Fruit fly (Drosophila melanogaster) whole organism, embryonic: ENCODE data around the gene Mnn1.

Experiments
- Abd-B ChIP-seq: fragments of 200-800 bp; sonication (Bioruptor generic); optimal IDR thresholded peaks from 2 replicates; lab custom pipeline; 2018; ENCODE audit warnings: missing biosample characterization, mild to moderate bottlenecking, missing genetic modification characterization, moderate library complexity
- Antp ChIP-seq: fragments of 200-800 bp; sonication (Bioruptor generic); optimal IDR thresholded peaks from 3 replicates; lab custom pipeline; 2016; ENCODE audit warnings: missing biosample characterization, missing genetic modification characterization
- BtbVII ChIP-seq: fragments of 200-800 bp; sonication (Bioruptor generic); optimal IDR thresholded peaks from 3 replicates; lab custom pipeline; 2017; ENCODE audit warnings: missing biosample characterization, mild to moderate bottlenecking, missing genetic modification characterization
- CG10274 ChIP-seq: fragments of 200-800 bp; sonication (Bioruptor generic); optimal IDR thresholded peaks from 3 replicates; lab custom pipeline; 2017; ENCODE audit warnings: missing biosample characterization, mild to moderate bottlenecking, missing genetic modification characterization
- CG11085 ChIP-seq: fragments of 200-800 bp; sonication (Bioruptor generic); IDR thresholded peaks from 2 replicates; pipeline ENCODE4 v1.3.6; 2022; ENCODE audit warnings: missing biosample characterization, missing genetic modification characterization
- CG11398 ChIP-seq: fragments of 200-800 bp; sonication (Bioruptor generic); optimal IDR thresholded peaks from 2 replicates; lab custom pipeline; 2016; ENCODE audit warnings: missing biosample characterization, missing genetic modification characterization
- CG11723 ChIP-seq: fragments of 200-800 bp; sonication (Bioruptor generic); optimal IDR thresholded peaks from 2 replicates; lab custom pipeline; 2017; ENCODE audit warnings: missing biosample characterization, mild to moderate bottlenecking, missing genetic modification characterization
- CG12155 ChIP-seq: fragments of 200-800 bp; sonication (Bioruptor generic); optimal IDR thresholded peaks from 3 replicates; lab custom pipeline; 2016; ENCODE audit warnings: missing biosample characterization, missing genetic modification characterization
- CG14860 ChIP-seq: fragments of 200-800 bp; sonication (Bioruptor generic); IDR thresholded peaks from 3 replicates; pipeline ENCODE4 v1.3.6; 2022; ENCODE audit warnings: missing biosample characterization, missing genetic modification characterization; ENCODE audit not compliant: partially characterized antibody
- CG15479 ChIP-seq: fragments of 200-800 bp; sonication (Bioruptor generic); optimal IDR thresholded peaks from 3 replicates; lab custom pipeline; 2019; ENCODE audit warnings: missing biosample characterization, mild to moderate bottlenecking, missing genetic modification characterization, moderate library complexity
- CG16815 ChIP-seq: fragments of 200-800 bp; sonication (Bioruptor generic); optimal IDR thresholded peaks from 3 replicates; lab custom pipeline; 2017; ENCODE audit warnings: missing biosample characterization, mild to moderate bottlenecking, missing genetic modification characterization
- CG31224 ChIP-seq: fragments of 200-800 bp; sonication (Bioruptor generic); IDR thresholded peaks from 2 replicates; pipeline ENCODE4 v1.3.6; 2022; ENCODE audit warnings: missing biosample characterization, missing genetic modification characterization
- CG3163 ChIP-seq: fragments of 200-800 bp; sonication (Bioruptor generic); optimal IDR thresholded peaks from 3 replicates; lab custom pipeline; 2016; ENCODE audit warnings: missing biosample characterization, missing genetic modification characterization
- CG3281 ChIP-seq: fragments of 200-800 bp; sonication (Bioruptor generic); optimal IDR thresholded peaks from 3 replicates; lab custom pipeline; 2017; ENCODE audit warnings: missing biosample characterization, mild to moderate bottlenecking, missing genetic modification characterization
- CG3838 ChIP-seq: fragments of 200-800 bp; sonication (Bioruptor generic); optimal IDR thresholded peaks from 3 replicates; lab custom pipeline; 2016; ENCODE audit warnings: missing biosample characterization, missing genetic modification characterization
- CG5953 ChIP-seq: fragments of 200-800 bp; sonication (Bioruptor generic); IDR thresholded peaks from 2 replicates; pipeline ENCODE4 v1.3.6; 2022; ENCODE audit warnings: missing biosample characterization, missing genetic modification characterization
- CG8089 ChIP-seq: fragments of 200-800 bp; sonication (Bioruptor generic); optimal IDR thresholded peaks from 3 replicates; lab custom pipeline; 2016; ENCODE audit warnings: missing biosample characterization, missing genetic modification characterization
- CG8290 ChIP-seq, 3 experiments: fragments of 200-800 bp; sonication (Bioruptor generic); optimal IDR thresholded peaks; 2 replicates each; lab custom pipeline; 2016 to 2019; ENCODE audit warnings: missing biosample characterization in 3 of 3, missing genetic modification characterization in 3 of 3, mild to moderate bottlenecking in 2 of 3, moderate library complexity in 1 of 3
- CG9609 ChIP-seq: fragments of 200-800 bp; sonication (Bioruptor generic); optimal IDR thresholded peaks from 3 replicates; lab custom pipeline; 2016; ENCODE audit warnings: missing biosample characterization, missing genetic modification characterization
- Chrac-16 ChIP-seq: fragments of 200-800 bp; sonication (Bioruptor generic); optimal IDR thresholded peaks from 3 replicates; lab custom pipeline; 2016; ENCODE audit warnings: missing biosample characterization, missing genetic modification characterization
- Dad ChIP-seq: fragments of 200-800 bp; sonication (Bioruptor generic); optimal IDR thresholded peaks from 3 replicates; lab custom pipeline; 2016; ENCODE audit warnings: missing biosample characterization, missing genetic modification characterization
- Ets65A ChIP-seq: fragments of 200-800 bp; sonication (Bioruptor generic); peaks from one replicate; lab custom pipeline; 2016; ENCODE audit warnings: missing biosample characterization, missing genetic modification characterization
- Hand ChIP-seq: fragments of 200-800 bp; sonication (Bioruptor generic); optimal IDR thresholded peaks from 2 replicates; lab custom pipeline; 2017; ENCODE audit warnings: mild to moderate bottlenecking, missing biosample characterization, missing genetic modification reagents, missing genetic modification characterization
- Hr3 ChIP-seq: fragments of 200-800 bp; sonication (Bioruptor generic); optimal IDR thresholded peaks from 3 replicates; lab custom pipeline; 2016; ENCODE audit warnings: missing biosample characterization, missing genetic modification characterization
- NfI ChIP-seq: fragments of 200-800 bp; sonication (Bioruptor generic); optimal IDR thresholded peaks from 3 replicates; lab custom pipeline; 2018; ENCODE audit warnings: missing biosample characterization, mild to moderate bottlenecking, missing genetic modification characterization, moderate library complexity
- PHDP ChIP-seq: fragments of 200-800 bp; sonication (Bioruptor generic); optimal IDR thresholded peaks from 3 replicates; lab custom pipeline; 2018; ENCODE audit warnings: missing biosample characterization, mild to moderate bottlenecking, missing genetic modification characterization, moderate library complexity
- Poxn ChIP-seq: fragments of 200-800 bp; sonication (Bioruptor generic); IDR thresholded peaks from 2 replicates; pipeline ENCODE4 v1.3.6; 2022; ENCODE audit warnings: missing biosample characterization, missing genetic modification characterization
- Sox100B ChIP-seq: fragments of 200-800 bp; sonication (Bioruptor generic); optimal IDR thresholded peaks from 3 replicates; lab custom pipeline; 2018; ENCODE audit warnings: missing biosample characterization, mild to moderate bottlenecking, missing genetic modification characterization
- amos ChIP-seq: fragments of 200-800 bp; sonication (Bioruptor generic); IDR thresholded peaks from 2 replicates; pipeline ENCODE4 v1.3.6; 2022; ENCODE audit warnings: missing biosample characterization, missing genetic modification characterization; ENCODE audit not compliant: partially characterized antibody
- ap ChIP-seq: fragments of 200-800 bp; sonication (Bioruptor generic); IDR thresholded peaks from 2 replicates; pipeline ENCODE4 v1.3.6; 2022; ENCODE audit warnings: missing biosample characterization, missing genetic modification characterization
- ato ChIP-seq: fragments of 200-800 bp; sonication (Bioruptor generic); IDR thresholded peaks from 2 replicates; pipeline ENCODE4 v1.3.6; 2022; ENCODE audit warnings: missing biosample characterization, missing genetic modification characterization; ENCODE audit not compliant: partially characterized antibody
- bab2 ChIP-seq: fragments of 200-800 bp; sonication (Bioruptor generic); optimal IDR thresholded peaks from 2 replicates; lab custom pipeline; 2016; ENCODE audit warnings: missing biosample characterization, missing genetic modification characterization
- bbx ChIP-seq: fragments of 200-800 bp; sonication (Bioruptor generic); IDR thresholded peaks from 2 replicates; pipeline ENCODE4 v1.3.6; 2022; ENCODE audit warnings: missing biosample characterization, missing genetic modification characterization; ENCODE audit not compliant: partially characterized antibody
- ci ChIP-seq: fragments of 200-800 bp; sonication (Bioruptor generic); IDR thresholded peaks from 3 replicates; pipeline ENCODE4 v1.3.6; 2022; ENCODE audit warnings: missing biosample characterization, missing genetic modification characterization
- eyg ChIP-seq: fragments of 200-800 bp; sonication (Bioruptor generic); optimal IDR thresholded peaks from 3 replicates; lab custom pipeline; 2016; ENCODE audit warnings: missing biosample characterization, missing genetic modification characterization
- hth ChIP-seq: fragments of >200 bp; optimal IDR thresholded peaks from 2 replicates; lab custom pipeline; 2017; ENCODE audit warnings: inconsistent platforms
- kah ChIP-seq: fragments of 200-800 bp; sonication (Bioruptor generic); optimal IDR thresholded peaks from 2 replicates; lab custom pipeline; 2018; ENCODE audit warnings: missing biosample characterization, mild to moderate bottlenecking, missing genetic modification characterization
- pan ChIP-seq, 4 experiments: fragments of >200 bp in 3 of 4; fragments of 200-800 bp in 1 of 4; sonication (Bioruptor generic) in 1 of 4; optimal IDR thresholded peaks in 3 of 4; IDR thresholded peaks in 1 of 4; 2 replicates each; pipeline versions ENCODE4 v1.3.6 to Lab custom; 2017 to 2022; ENCODE audit warnings: missing biosample characterization in 2 of 4, missing genetic modification characterization in 2 of 4, mixed read lengths in 1 of 4
- peb ChIP-seq: fragments of 200-800 bp; sonication (Bioruptor generic); IDR thresholded peaks from 2 replicates; pipeline ENCODE4 v1.3.6; 2022; ENCODE audit warnings: missing biosample characterization, missing genetic modification characterization
- ranshi ChIP-seq: fragments of 200-800 bp; sonication (Bioruptor generic); IDR thresholded peaks from 2 replicates; pipeline ENCODE4 v1.3.6; 2022; ENCODE audit warnings: missing biosample characterization, missing genetic modification characterization
- row ChIP-seq: fragments of 200-800 bp; sonication (Bioruptor generic); IDR thresholded peaks from 3 replicates; pipeline ENCODE4 v1.3.6; 2022; ENCODE audit warnings: missing biosample characterization, missing genetic modification characterization
- sc ChIP-seq, 3 experiments: fragments of >200 bp in 2 of 3; fragments of 200-800 bp in 1 of 3; sonication (Bioruptor generic) in 1 of 3; optimal IDR thresholded peaks; 2 replicates in 2 of 3; 3 replicates in 1 of 3; lab custom pipeline; 2017; ENCODE audit warnings: mild to moderate bottlenecking in 1 of 3, missing biosample characterization in 1 of 3, missing genetic modification characterization in 1 of 3, missing genetic modification reagents in 1 of 3
- sna ChIP-seq: fragments of 200-800 bp; sonication (Bioruptor generic); IDR thresholded peaks from 2 replicates; pipeline ENCODE4 v1.3.6; 2022; ENCODE audit warnings: missing biosample characterization, missing genetic modification characterization; ENCODE audit not compliant: partially characterized antibody
- ssp ChIP-seq: fragments of 200-800 bp; sonication (Bioruptor generic); IDR thresholded peaks from 2 replicates; pipeline ENCODE4 v1.3.6; 2022; ENCODE audit warnings: missing biosample characterization, missing genetic modification characterization
- sug ChIP-seq: fragments of 200-800 bp; optimal IDR thresholded peaks from 2 replicates; lab custom pipeline; 2019; ENCODE audit warnings: missing biosample characterization, mild to moderate bottlenecking, missing genetic modification characterization, moderate library complexity
- vnd ChIP-seq: fragments of 200-800 bp; sonication (Bioruptor generic); IDR thresholded peaks from 3 replicates; pipeline ENCODE4 v1.3.6; 2022; ENCODE audit warnings: missing biosample characterization, missing genetic modification characterization; ENCODE audit not compliant: partially characterized antibody
- zen2 ChIP-seq: fragments of 200-800 bp; sonication (Bioruptor generic); IDR thresholded peaks from 3 replicates; pipeline ENCODE4 v1.3.6; 2022; ENCODE audit warnings: missing biosample characterization, missing genetic modification characterization; ENCODE audit not compliant: partially characterized antibody

Gene Mnn1

dm6 chr2L:7026988-7027908 is 28.9 kb upstream of the Mnn1 start, which contains the start of the genes CG31908 and MME1 (continued):
- TF ChIP-seq Dad (GFP tag; lab: Kevin White, UChicago) = peak; percentile 6
- peak; percentile 60 for TF ChIP-seq amos
- peak; percentile 78 for TF ChIP-seq vnd (GFP tag; lab: Robert Waterston, UW)
- TF ChIP-seq CG8089 (GFP tag; lab: Kevin White, UChicago) = no peak
- no peak for TF ChIP-seq hth (lab: Kevin White, UChicago)
- no peak for TF ChIP-seq Sox100B
- TF ChIP-seq CG12155 (GFP tag; lab: Kevin White, UChicago) = peak; percentile 21
- no peak for TF ChIP-seq PHDP (tag; lab: Kevin White, UChicago)
- no peak for TF ChIP-seq CG16815 (GFP tag; lab: Kevin White, UChicago)
- TF ChIP-seq CG5953 (GFP tag; lab: Robert Waterston, UW) = no peak
- no peak for TF ChIP-seq CG15479 (GFP tag; lab: Kevin White, UChicago)
- peak; percentile 30 for TF ChIP-seq bab2 (GFP tag; lab: Kevin White, UChicago)
- no peak for TF ChIP-seq peb (GFP tag; lab: Robert Waterston, UW)
- peak; percentile 69 for TF ChIP-seq CG3838 (GFP tag; lab: Kevin White, UChicago)
- TF ChIP-seq bbx (GFP tag; lab: Robert Waterston, UW) = peak; percentile 68
- peak; percentile 15 for TF ChIP-seq CG3281 (GFP tag; lab: Kevin White, UChicago)
- no peak for TF ChIP-seq Abd-B (GFP tag; lab: Kevin White, UChicago)
- TF ChIP-seq CG11723 (GFP tag; lab: Kevin White, UChicago) = no peak
- TF ChIP-seq row = peak; percentile 41; the same call in 1 of the 3 replicates
- no peak for TF ChIP-seq CG11085 (GFP tag; lab: Robert Waterston, UW)
- TF ChIP-seq Chrac-16 (GFP tag; lab: Kevin White, UChicago) = peak; percentile 16
- TF ChIP-seq sc (optimal IDR thresholded peaks at IDR 0.05; lab: Kevin White, UChicago) = no peak
- no peak for TF ChIP-seq sc (GFP tag; optimal IDR thresholded peaks at IDR 0.05; lab: Kevin White, UChicago)
- TF ChIP-seq sug (tag; lab: Kevin White, UChicago) = no peak
- no peak for TF ChIP-seq pan (optimal IDR thresholded peaks at IDR 0.05; lab: Kevin White, UChicago)
- no peak for TF ChIP-seq pan (GFP tag; optimal IDR thresholded peaks at IDR 0.05 in 1 of 2, IDR thresholded peaks at IDR 0.05 in 1 of 2)
- no peak for TF ChIP-seq CG10274 (GFP tag; lab: Kevin White, UChicago)
- no peak for TF ChIP-seq Hand
- TF ChIP-seq CG31224 (GFP tag; lab: Robert Waterston, UW) = no peak
- no peak for TF ChIP-seq ap (GFP tag; lab: Robert Waterston, UW)
- peak; percentile 75; the same call in 1 of the 2 replicates for TF ChIP-seq ato (GFP tag; lab: Robert Waterston, UW)
- peak; percentile 27 for TF ChIP-seq CG9609 (GFP tag; lab: Kevin White, UChicago)
- peak; percentile 73; the same call in 2 of the 3 replicates for TF ChIP-seq zen2
- peak; percentile 93 for TF ChIP-seq Ets65A (GFP tag; lab: Kevin White, UChicago)
- peak; percentile 78 for TF ChIP-seq CG14860 (GFP tag; lab: Robert Waterston, UW)
- TF ChIP-seq CG8290 (GFP tag; optimal IDR thresholded peaks at IDR 0.05; lab: Kevin White, UChicago) = no peak
- peak in 1 of 2 experiments; percentile 3 for TF ChIP-seq CG8290 (tag; optimal IDR thresholded peaks at IDR 0.05; lab: Kevin White, UChicago)
- no peak for TF ChIP-seq ssp (GFP tag; lab: Robert Waterston, UW)
- no peak for TF ChIP-seq CG11398
- no peak for TF ChIP-seq BtbVII (GFP tag; lab: Kevin White, UChicago)
- TF ChIP-seq ranshi (GFP tag; lab: Robert Waterston, UW) = 0 out of 2 replicates have a peak, but pooled peaks have one; percentile 28
- no peak for TF ChIP-seq eyg (GFP tag; lab: Kevin White, UChicago)
- peak; percentile 14 for TF ChIP-seq NfI (GFP tag; lab: Kevin White, UChicago)
- peak; percentile 30 for TF ChIP-seq Antp
- TF ChIP-seq kah (GFP tag; lab: Kevin White, UChicago) = no peak
- peak; percentile 6 for TF ChIP-seq Hr3 (GFP tag; lab: Kevin White, UChicago)
- TF ChIP-seq sna (GFP tag; lab: Robert Waterston, UW) = peak; percentile 82
- TF ChIP-seq ci (GFP tag; lab: Robert Waterston, UW) = 0 out of 3 replicates have a peak, but pooled peaks have one; percentile 42
- TF ChIP-seq Poxn (GFP tag; lab: Robert Waterston, UW) = no peak
- TF ChIP-seq CG3163 (GFP tag; lab: Kevin White, UChicago) = no peak
